Worm (Caenorhabditis elegans) whole organism, L1 larva: ENCODE results near the gene sru-1.
A peak's percentile ranks its signal among the peaks of the same experiment; 100 is the strongest.

ENCODE experiments used
- C04F5.9 ChIP-seq: sonication (generic microtip); optimal IDR thresholded peaks from 2 replicates; lab custom pipeline; 2016; ENCODE audit warnings: missing genetic modification characterization, missing compliant biosample characterization
- C16A3.4 ChIP-seq: fragments of 150-350 bp; optimal IDR thresholded peaks from 2 replicates; lab custom pipeline; 2014; ENCODE audit warnings: missing biosample characterization, missing genetic modification characterization
- F16B12.6 ChIP-seq: fragments of 150-350 bp; optimal IDR thresholded peaks from 2 replicates; lab custom pipeline; 2014; ENCODE audit warnings: missing biosample characterization, missing genetic modification characterization
- ama-1 ChIP-seq: fragments of 150-350 bp; optimal IDR thresholded peaks from 2 replicates; lab custom pipeline; 2014
- blmp-1 ChIP-seq: fragments of 150-350 bp; optimal IDR thresholded peaks from 2 replicates; lab custom pipeline; 2014; ENCODE audit warnings: missing biosample characterization, missing genetic modification characterization
- ceh-63 ChIP-seq: fragments of 200-800 bp; sonication (Bioruptor generic); optimal IDR thresholded peaks from 2 replicates; lab custom pipeline; 2018; ENCODE audit warnings: mild to moderate bottlenecking, missing genetic modification characterization, missing compliant biosample characterization
- ceh-82 ChIP-seq, 3 experiments: fragments of 150-350 bp in 1 of 3; sonication (generic microtip) in 2 of 3; optimal IDR thresholded peaks; 2 replicates each; lab custom pipeline; 2014 to 2017; ENCODE audit warnings: missing biosample characterization in 3 of 3, missing genetic modification characterization in 3 of 3
- dpl-1 ChIP-seq, 3 experiments: fragments of 150-350 bp in 2 of 3; sonication (generic microtip) in 1 of 3; optimal IDR thresholded peaks; 2 replicates each; lab custom pipeline; 2014 to 2017; ENCODE audit warnings: missing biosample characterization in 3 of 3, missing genetic modification characterization in 3 of 3, missing genetic modification reagents in 3 of 3
- dsc-1 ChIP-seq: sonication (generic microtip); optimal IDR thresholded peaks from 2 replicates; lab custom pipeline; 2016; ENCODE audit warnings: mild to moderate bottlenecking, missing genetic modification characterization, missing compliant biosample characterization
- efl-1 ChIP-seq, 4 experiments: fragments of 150-350 bp; optimal IDR thresholded peaks in 3 of 4; peaks in 1 of 4; 1 replicate in 1 of 4; 2 replicates in 3 of 4; lab custom pipeline; 2014; ENCODE audit warnings: missing biosample characterization in 2 of 4, missing genetic modification characterization in 2 of 4, missing genetic modification reagents in 2 of 4
- efl-3 ChIP-seq: fragments of 200-800 bp; sonication (Bioruptor generic); optimal IDR thresholded peaks from 2 replicates; lab custom pipeline; 2018; ENCODE audit warnings: mild to moderate bottlenecking, missing genetic modification characterization, missing compliant biosample characterization
- elt-3 ChIP-seq, 6 experiments: fragments of 150-350 bp in 1 of 6; sonication (generic microtip); optimal IDR thresholded peaks; 2 replicates each; lab custom pipeline; 2017 to 2018; ENCODE audit warnings: missing biosample characterization in 6 of 6, missing genetic modification characterization in 6 of 6, inconsistent platforms in 1 of 6
- ets-5 ChIP-seq: fragments of 200-800 bp; sonication (Bioruptor generic); IDR thresholded peaks from 2 replicates; pipeline ENCODE4 v1.3.6; 2022; ENCODE audit warnings: missing genetic modification characterization, missing compliant biosample characterization
- fkh-10 ChIP-seq: sonication (generic microtip); optimal IDR thresholded peaks from 2 replicates; lab custom pipeline; 2017; ENCODE audit warnings: missing biosample characterization, missing genetic modification reagents, missing genetic modification characterization
- fkh-4 ChIP-seq: sonication (generic microtip); optimal IDR thresholded peaks from 2 replicates; lab custom pipeline; 2016; ENCODE audit warnings: missing compliant biosample characterization, missing genetic modification characterization, borderline replicate concordance
- fkh-8 ChIP-seq: sonication (generic microtip); optimal IDR thresholded peaks from 2 replicates; lab custom pipeline; 2016; ENCODE audit warnings: mild to moderate bottlenecking, missing genetic modification characterization, missing compliant biosample characterization
- isw-1 ChIP-seq: fragments of 200-800 bp; sonication (Bioruptor generic); IDR thresholded peaks from 2 replicates; pipeline ENCODE4 v1.3.6; 2022; ENCODE audit warnings: missing genetic modification characterization, missing compliant biosample characterization
- jun-1 ChIP-seq: fragments of 150-350 bp; optimal IDR thresholded peaks from 2 replicates; lab custom pipeline; 2014; ENCODE audit warnings: missing biosample characterization, missing genetic modification reagents, missing genetic modification characterization
- lin-13 ChIP-seq: fragments of 150-350 bp; optimal IDR thresholded peaks from 2 replicates; lab custom pipeline; 2014; ENCODE audit warnings: missing biosample characterization, missing genetic modification reagents, missing genetic modification characterization
- lin-14 ChIP-seq: fragments of 200-800 bp; sonication (Bioruptor generic); optimal IDR thresholded peaks from 2 replicates; lab custom pipeline; 2018; ENCODE audit warnings: mild to moderate bottlenecking, missing genetic modification characterization, moderate library complexity, missing compliant biosample characterization
- lin-35 ChIP-seq, 2 experiments: fragments of 150-350 bp; optimal IDR thresholded peaks; 2 replicates each; lab custom pipeline; 2014; ENCODE audit warnings: missing biosample characterization in 2 of 2, missing genetic modification characterization in 2 of 2, missing genetic modification reagents in 2 of 2
- lin-39 ChIP-seq: fragments of 150-350 bp; optimal IDR thresholded peaks from 2 replicates; lab custom pipeline; 2014; ENCODE audit warnings: missing biosample characterization, missing genetic modification reagents, missing genetic modification characterization
- lsy-2 ChIP-seq, 2 experiments: fragments of 150-350 bp; optimal IDR thresholded peaks; 2 replicates each; lab custom pipeline; 2014; ENCODE audit warnings: missing biosample characterization in 2 of 2, missing genetic modification characterization in 2 of 2
- mab-9 ChIP-seq: fragments of 200-800 bp; sonication (Bioruptor generic); IDR thresholded peaks from 2 replicates; pipeline ENCODE4 v1.3.6; 2022; ENCODE audit warnings: missing genetic modification reagents, missing genetic modification characterization, missing compliant biosample characterization
- mdl-1 ChIP-seq, 2 experiments: fragments of 150-350 bp; optimal IDR thresholded peaks; 2 replicates each; lab custom pipeline; 2014 to 2017; ENCODE audit warnings: missing biosample characterization in 2 of 2, missing genetic modification characterization in 2 of 2, inconsistent platforms in 1 of 2
- mef-2 ChIP-seq: fragments of 150-350 bp; optimal IDR thresholded peaks from 2 replicates; lab custom pipeline; 2014; ENCODE audit warnings: missing biosample characterization, missing genetic modification characterization
- mep-1 ChIP-seq: fragments of 150-350 bp; optimal IDR thresholded peaks from 2 replicates; lab custom pipeline; 2014; ENCODE audit warnings: missing biosample characterization, missing genetic modification characterization
- nhr-11 ChIP-seq: fragments of 150-350 bp; optimal IDR thresholded peaks from 2 replicates; lab custom pipeline; 2014; ENCODE audit warnings: missing biosample characterization, missing genetic modification characterization
- nhr-20 ChIP-seq: sonication (generic microtip); optimal IDR thresholded peaks from 2 replicates; lab custom pipeline; 2016; ENCODE audit warnings: mild to moderate bottlenecking, missing genetic modification characterization, missing compliant biosample characterization
- nhr-28 ChIP-seq: fragments of 150-350 bp; optimal IDR thresholded peaks from 2 replicates; lab custom pipeline; 2014; ENCODE audit warnings: missing biosample characterization, missing genetic modification characterization
- nhr-47 ChIP-seq: sonication (generic microtip); optimal IDR thresholded peaks from 2 replicates; lab custom pipeline; 2016; ENCODE audit warnings: mild to moderate bottlenecking, missing genetic modification characterization, moderate library complexity, missing compliant biosample characterization
- nhr-71 ChIP-seq: sonication (generic microtip); optimal IDR thresholded peaks from 2 replicates; lab custom pipeline; 2016; ENCODE audit warnings: mild to moderate bottlenecking, missing genetic modification characterization, moderate library complexity, missing compliant biosample characterization
- nhr-77 ChIP-seq: fragments of 150-350 bp; optimal IDR thresholded peaks from 2 replicates; lab custom pipeline; 2014; ENCODE audit warnings: missing biosample characterization, missing genetic modification characterization
- nhr-85 ChIP-seq: sonication (generic microtip); peaks from one replicate; lab custom pipeline; 2016; ENCODE audit warnings: missing genetic modification characterization, inconsistent platforms, missing compliant biosample characterization
- nhr-90 ChIP-seq: sonication (generic microtip); optimal IDR thresholded peaks from 2 replicates; lab custom pipeline; 2016; ENCODE audit warnings: mild to moderate bottlenecking, missing genetic modification characterization, missing compliant biosample characterization; ENCODE audit not compliant: poor library complexity
- pag-3 ChIP-seq: sonication (generic microtip); optimal IDR thresholded peaks from 2 replicates; lab custom pipeline; 2017; ENCODE audit warnings: missing genetic modification characterization, mild to moderate bottlenecking, missing compliant biosample characterization, antibody characterized with exemption, borderline replicate concordance; ENCODE audit not compliant: insufficient read depth
- rnt-1 ChIP-seq: sonication (generic microtip); optimal IDR thresholded peaks from 2 replicates; lab custom pipeline; 2016; ENCODE audit warnings: mild to moderate bottlenecking, missing genetic modification characterization, moderate library complexity, missing compliant biosample characterization
- skn-1 ChIP-seq: fragments of 150-350 bp; optimal IDR thresholded peaks from 2 replicates; lab custom pipeline; 2014; ENCODE audit warnings: missing biosample characterization, missing genetic modification characterization
- snpc-4 ChIP-seq: fragments of 150-350 bp; optimal IDR thresholded peaks from 2 replicates; lab custom pipeline; 2014; ENCODE audit warnings: missing biosample characterization, missing genetic modification characterization
- snu-23 ChIP-seq: sonication (generic microtip); optimal IDR thresholded peaks from 2 replicates; lab custom pipeline; 2016; ENCODE audit warnings: missing genetic modification characterization, missing compliant biosample characterization
- sptf-1 ChIP-seq: fragments of 150-350 bp; optimal IDR thresholded peaks from 2 replicates; lab custom pipeline; 2014; ENCODE audit warnings: missing biosample characterization, missing genetic modification characterization
- swsn-7 ChIP-seq: sonication (generic microtip); optimal IDR thresholded peaks from 2 replicates; lab custom pipeline; 2016; ENCODE audit warnings: missing genetic modification characterization, missing compliant biosample characterization
- tbx-2 ChIP-seq: sonication (generic microtip); optimal IDR thresholded peaks from 2 replicates; lab custom pipeline; 2016; ENCODE audit warnings: missing genetic modification characterization, missing compliant biosample characterization
- unc-130 ChIP-seq: fragments of 150-350 bp; optimal IDR thresholded peaks from 2 replicates; lab custom pipeline; 2017; ENCODE audit warnings: missing biosample characterization, missing genetic modification characterization, inconsistent platforms
- unc-62 ChIP-seq: fragments of 150-350 bp; optimal IDR thresholded peaks from 2 replicates; lab custom pipeline; 2014; ENCODE audit warnings: missing biosample characterization, missing genetic modification reagents, missing genetic modification characterization
- unc-86 ChIP-seq: sonication (generic microtip); optimal IDR thresholded peaks from 2 replicates; lab custom pipeline; 2016; ENCODE audit warnings: missing genetic modification characterization, missing compliant biosample characterization
- unc-98 ChIP-seq: fragments of 200-800 bp; sonication (Bioruptor generic); IDR thresholded peaks from 2 replicates; pipeline ENCODE4 v1.3.6; 2022; ENCODE audit warnings: missing genetic modification characterization, missing compliant biosample characterization
- xbp-1 ChIP-seq: sonication (generic microtip); optimal IDR thresholded peaks from 2 replicates; lab custom pipeline; 2016; ENCODE audit warnings: missing genetic modification characterization, missing compliant biosample characterization

The sru-1 gene

ce11 chrIV:9457400-9457799 lies 31.0 kb upstream of the sru-1 start, which contains the start of gene cutl-17:
Gene cutl-17 (minus strand): TSS chrIV:9457500.
- TF ChIP-seq nhr-11 (tag; lab: Kevin White, UChicago) (no peak), fkh-8 (no peak), mef-2 (tag; lab: Kevin White, UChicago) (no peak), sptf-1 (tag; lab: Kevin White, UChicago) (no peak), fkh-10 (GFP tag; lab: Kevin White, UChicago) (no peak)

- TF ChIP-seq ama-1 (lab: Kevin White, UChicago) (no peak), nhr-90 (tag; lab: Kevin White, UChicago) (peak; percentile 25), efl-3 (GFP tag; lab: Kevin White, UChicago) (no peak), mab-9 (GFP tag; lab: Robert Waterston, UW) (no peak), nhr-11 (tag; lab: Kevin White, UChicago) (no peak), ceh-82 (tag; optimal IDR thresholded peaks at IDR 0.05; lab: Kevin White, UChicago) (peak in 2 of 3 experiments; percentile 39 to 57), ets-5 (GFP tag; lab: Robert Waterston, UW) (no peak), isw-1 (GFP tag; lab: Robert Waterston, UW) (peak; percentile 45), mef-2 (tag; lab: Kevin White, UChicago) (no peak), nhr-20 (peak; percentile 59), rnt-1 (peak; percentile 64), mep-1 (tag; lab: Kevin White, UChicago) (peak; percentile 82), ceh-63 (GFP tag; lab: Kevin White, UChicago) (no peak), efl-1 (optimal IDR thresholded peaks at IDR 0.05; lab: Kevin White, UChicago) (peak; percentile 78 to 83), efl-1 (GFP tag; optimal IDR thresholded peaks at IDR 0.05 in 1 of 2; lab: Kevin White, UChicago) (peak; percentile 67 to 94), F16B12.6 (tag; lab: Kevin White, UChicago) (peak; percentile 42), nhr-47 (tag; lab: Kevin White, UChicago) (peak; percentile 67), lin-39 (tag; lab: Kevin White, UChicago) (peak; percentile 21), nhr-85 (tag; lab: Kevin White, UChicago) (peak; percentile 63), elt-3 (tag; optimal IDR thresholded peaks at IDR 0.05; lab: Kevin White, UChicago) (peak in 1 of 6 experiments; percentile 10), unc-86 (peak; percentile 34), C04F5.9 (peak; percentile 21), nhr-28 (tag; lab: Kevin White, UChicago) (no peak), unc-130 (tag; lab: Kevin White, UChicago) (no peak), swsn-7 (tag; lab: Kevin White, UChicago) (peak; percentile 61), tbx-2 (tag; lab: Kevin White, UChicago) (peak; percentile 40), fkh-4 (tag; lab: Kevin White, UChicago) (no peak), lin-14 (peak; percentile 93), lin-35 (GFP tag; optimal IDR thresholded peaks at IDR 0.05; lab: Kevin White, UChicago) (peak; percentile 71 to 76), C16A3.4 (tag; lab: Kevin White, UChicago) (peak; percentile 48), dpl-1 (GFP tag; optimal IDR thresholded peaks at IDR 0.05; lab: Kevin White, UChicago) (peak; percentile 40 to 74 (median 63)), snpc-4 (tag; lab: Kevin White, UChicago) (peak; percentile 87), skn-1 (tag; lab: Kevin White, UChicago) (peak; percentile 37), jun-1 (tag; lab: Kevin White, UChicago) (no peak), xbp-1 (peak; percentile 65), nhr-77 (tag; lab: Kevin White, UChicago) (peak; percentile 5), lsy-2 (tag; optimal IDR thresholded peaks at IDR 0.05; lab: Kevin White, UChicago) (peak; percentile 71 to 82), nhr-71 (tag; lab: Kevin White, UChicago) (peak; percentile 78), snu-23 (peak; percentile 72), lin-13 (GFP tag; lab: Kevin White, UChicago) (peak; percentile 49), unc-62 (GFP tag; lab: Kevin White, UChicago) (no peak), pag-3 (tag; lab: Kevin White, UChicago) (no peak), dsc-1 (tag; lab: Kevin White, UChicago) (peak; percentile 22), unc-98 (no peak), blmp-1 (tag; lab: Kevin White, UChicago) (peak; percentile 43), mdl-1 (tag; optimal IDR thresholded peaks at IDR 0.05; lab: Kevin White, UChicago) (peak in 1 of 2 experiments; percentile 48)
Measured at ce11 chrIV:9459224-9459781, 29.1 kb upstream of the sru-1 start, which contains the start of gene copb-2. Gene copb-2 (plus strand): TSS chrIV:9459731.
